Fruit fly (Drosophila melanogaster) whole organism, embryonic: ENCODE data around the gene RabX6.

Experiments
- Ada2b ChIP-seq: fragments of 200-800 bp; sonication (Bioruptor generic); IDR thresholded peaks from 2 replicates; pipeline ENCODE4 v1.3.6; 2022; ENCODE audit warnings: missing biosample characterization, missing genetic modification characterization
- Adf1 ChIP-seq: fragments of 200-800 bp; sonication (Bioruptor generic); IDR thresholded peaks from 2 replicates; pipeline ENCODE4 v1.3.6; 2022; ENCODE audit warnings: missing biosample characterization, missing genetic modification characterization
- BEAF-32 ChIP-seq: fragments of 200-800 bp; sonication (Bioruptor generic); optimal IDR thresholded peaks from 3 replicates; lab custom pipeline; 2017; ENCODE audit warnings: missing biosample characterization, missing genetic modification characterization, mild to moderate bottlenecking, moderate library complexity, missing genetic modification reagents
- CG1024 ChIP-seq: fragments of 200-800 bp; sonication (Bioruptor generic); IDR thresholded peaks from 2 replicates; pipeline ENCODE4 v1.3.6; 2022; ENCODE audit warnings: missing biosample characterization, missing genetic modification characterization
- CG10543 ChIP-seq: fragments of 200-800 bp; sonication (Bioruptor generic); optimal IDR thresholded peaks from 3 replicates; lab custom pipeline; 2017; ENCODE audit warnings: missing biosample characterization, mild to moderate bottlenecking, missing genetic modification characterization, moderate library complexity
- CG11696 ChIP-seq: fragments of 200-800 bp; sonication (Bioruptor generic); IDR thresholded peaks from 2 replicates; pipeline ENCODE4 v1.3.6; 2022; ENCODE audit warnings: missing biosample characterization, missing genetic modification characterization
- CG12769 ChIP-seq: fragments of 200-800 bp; sonication (Bioruptor generic); optimal IDR thresholded peaks from 2 replicates; lab custom pipeline; 2019; ENCODE audit warnings: missing biosample characterization, mild to moderate bottlenecking, missing genetic modification characterization, moderate library complexity
- CG15514 ChIP-seq: fragments of 200-800 bp; sonication (Bioruptor generic); optimal IDR thresholded peaks from 3 replicates; lab custom pipeline; 2017; ENCODE audit warnings: missing biosample characterization, missing genetic modification characterization, mild to moderate bottlenecking, moderate library complexity, missing genetic modification reagents
- CG17568 ChIP-seq: fragments of 200-800 bp; sonication (Bioruptor generic); optimal IDR thresholded peaks from 2 replicates; lab custom pipeline; 2018; ENCODE audit warnings: missing biosample characterization, mild to moderate bottlenecking, missing genetic modification characterization, moderate library complexity
- CG17802 ChIP-seq: fragments of 200-800 bp; sonication (Bioruptor generic); optimal IDR thresholded peaks from 2 replicates; lab custom pipeline; 2018; ENCODE audit warnings: missing biosample characterization, mild to moderate bottlenecking, missing genetic modification characterization, moderate library complexity
- CG2129 ChIP-seq: fragments of 200-800 bp; sonication (Bioruptor generic); IDR thresholded peaks from 2 replicates; pipeline ENCODE4 v1.3.6; 2022; ENCODE audit warnings: missing biosample characterization, missing genetic modification characterization; ENCODE audit not compliant: partially characterized antibody
- CG2202 ChIP-seq: fragments of 200-800 bp; sonication (Bioruptor generic); optimal IDR thresholded peaks from 2 replicates; lab custom pipeline; 2018; ENCODE audit warnings: missing biosample characterization, mild to moderate bottlenecking, missing genetic modification characterization
- CG30020 ChIP-seq: fragments of 200-800 bp; optimal IDR thresholded peaks from 2 replicates; lab custom pipeline; 2019; ENCODE audit warnings: missing biosample characterization, mild to moderate bottlenecking, missing genetic modification characterization, moderate library complexity
- CG30431 ChIP-seq: fragments of 200-800 bp; sonication (Bioruptor generic); optimal IDR thresholded peaks from 2 replicates; lab custom pipeline; 2017; ENCODE audit warnings: missing biosample characterization, missing genetic modification characterization
- CG31365 ChIP-seq: fragments of 200-800 bp; sonication (Bioruptor generic); optimal IDR thresholded peaks from 2 replicates; lab custom pipeline; 2018; ENCODE audit warnings: missing biosample characterization, mild to moderate bottlenecking, missing genetic modification characterization
- CG31388 ChIP-seq: fragments of 200-800 bp; sonication (Bioruptor generic); optimal IDR thresholded peaks from 2 replicates; lab custom pipeline; 2016; ENCODE audit warnings: missing biosample characterization, missing genetic modification characterization
- CG4282 ChIP-seq: fragments of 200-800 bp; sonication (Bioruptor generic); optimal IDR thresholded peaks from 2 replicates; lab custom pipeline; 2016; ENCODE audit warnings: missing biosample characterization, missing genetic modification characterization
- CG4617 ChIP-seq: fragments of 200-800 bp; sonication (Bioruptor generic); optimal IDR thresholded peaks from 3 replicates; lab custom pipeline; 2016; ENCODE audit warnings: missing biosample characterization, missing genetic modification characterization, borderline replicate concordance
- CG6813 ChIP-seq: fragments of 200-800 bp; sonication (Bioruptor generic); optimal IDR thresholded peaks from 2 replicates; lab custom pipeline; 2017; ENCODE audit warnings: missing biosample characterization, missing genetic modification characterization, mild to moderate bottlenecking, moderate library complexity, missing genetic modification reagents
- CG7987 ChIP-seq: fragments of 200-800 bp; sonication (Bioruptor generic); optimal IDR thresholded peaks from 2 replicates; lab custom pipeline; 2018; ENCODE audit warnings: missing biosample characterization, mild to moderate bottlenecking, missing genetic modification characterization, moderate library complexity
- CG8478 ChIP-seq: fragments of >200 bp; optimal IDR thresholded peaks from 2 replicates; lab custom pipeline; 2018
- CG9609 ChIP-seq: fragments of 200-800 bp; sonication (Bioruptor generic); optimal IDR thresholded peaks from 3 replicates; lab custom pipeline; 2016; ENCODE audit warnings: missing biosample characterization, missing genetic modification characterization
- D ChIP-seq, 2 experiments: fragments of 200-800 bp in 1 of 2; fragments of >200 bp in 1 of 2; sonication (Bioruptor generic) in 1 of 2; optimal IDR thresholded peaks; 2 replicates in 1 of 2; 3 replicates in 1 of 2; lab custom pipeline; 2017; ENCODE audit warnings: mild to moderate bottlenecking in 1 of 2, missing biosample characterization in 1 of 2, missing genetic modification characterization in 1 of 2, missing genetic modification reagents in 1 of 2
- D19A ChIP-seq: fragments of 200-800 bp; optimal IDR thresholded peaks from 3 replicates; lab custom pipeline; 2019; ENCODE audit warnings: missing biosample characterization, mild to moderate bottlenecking, missing genetic modification characterization, moderate library complexity
- Ets97D ChIP-seq: fragments of 200-800 bp; sonication (Bioruptor generic); optimal IDR thresholded peaks from 3 replicates; lab custom pipeline; 2016; ENCODE audit warnings: missing biosample characterization, missing genetic modification characterization
- H15 ChIP-seq: fragments of 200-800 bp; sonication (Bioruptor generic); IDR thresholded peaks from 3 replicates; pipeline ENCODE4 v1.3.6; 2022; ENCODE audit warnings: missing biosample characterization, missing genetic modification characterization
- MESR4 ChIP-seq: fragments of 200-800 bp; sonication (Bioruptor generic); optimal IDR thresholded peaks from 2 replicates; lab custom pipeline; 2018; ENCODE audit warnings: missing biosample characterization, mild to moderate bottlenecking, missing genetic modification characterization, moderate library complexity
- Meics ChIP-seq: fragments of 200-800 bp; sonication (Bioruptor generic); optimal IDR thresholded peaks from 2 replicates; lab custom pipeline; 2017; ENCODE audit warnings: missing biosample characterization, mild to moderate bottlenecking, missing genetic modification characterization
- Sin3A ChIP-seq: fragments of >200 bp; optimal IDR thresholded peaks from 2 replicates; lab custom pipeline; 2018
- Sox102F ChIP-seq: fragments of 200-800 bp; sonication (Bioruptor generic); optimal IDR thresholded peaks from 2 replicates; lab custom pipeline; 2018; ENCODE audit warnings: missing biosample characterization, mild to moderate bottlenecking, missing genetic modification characterization, moderate library complexity
- Trl ChIP-seq, 3 experiments: fragments of >200 bp in 2 of 3; fragments of 200-800 bp in 1 of 3; sonication (Bioruptor generic) in 1 of 3; optimal IDR thresholded peaks; 2 replicates in 1 of 3; 3 replicates in 2 of 3; lab custom pipeline; 2016 to 2017; ENCODE audit warnings: missing biosample characterization in 1 of 3, missing genetic modification characterization in 1 of 3
- Xrp1 ChIP-seq: fragments of 200-800 bp; sonication (Bioruptor generic); IDR thresholded peaks from 2 replicates; pipeline ENCODE4 v1.3.6; 2022; ENCODE audit warnings: missing biosample characterization, missing genetic modification characterization
- al ChIP-seq: fragments of 200-800 bp; sonication (Bioruptor generic); IDR thresholded peaks from 2 replicates; pipeline ENCODE4 v1.3.6; 2022; ENCODE audit warnings: missing biosample characterization, missing genetic modification characterization
- ara ChIP-seq: fragments of 200-800 bp; sonication (Bioruptor generic); IDR thresholded peaks from 2 replicates; pipeline ENCODE4 v1.3.6; 2022; ENCODE audit warnings: missing biosample characterization, missing genetic modification characterization
- ase ChIP-seq: fragments of 200-800 bp; sonication (Bioruptor generic); IDR thresholded peaks from 3 replicates; pipeline ENCODE4 v1.3.6; 2022; ENCODE audit warnings: missing biosample characterization, missing genetic modification characterization
- dan ChIP-seq: fragments of 200-800 bp; sonication (Bioruptor generic); IDR thresholded peaks from 2 replicates; pipeline ENCODE4 v1.3.6; 2022; ENCODE audit warnings: missing biosample characterization, missing genetic modification characterization
- emc ChIP-seq: fragments of 200-800 bp; sonication (Bioruptor generic); optimal IDR thresholded peaks from 2 replicates; lab custom pipeline; 2016; ENCODE audit warnings: missing biosample characterization, missing genetic modification characterization
- h ChIP-seq: fragments of >200 bp; optimal IDR thresholded peaks from 2 replicates; lab custom pipeline; 2017
- maf-S ChIP-seq: fragments of 200-800 bp; sonication (Bioruptor generic); optimal IDR thresholded peaks from 2 replicates; lab custom pipeline; 2016; ENCODE audit warnings: missing biosample characterization, missing genetic modification characterization
- mirr ChIP-seq: fragments of 200-800 bp; sonication (Bioruptor generic); optimal IDR thresholded peaks from 3 replicates; lab custom pipeline; 2018; ENCODE audit warnings: missing biosample characterization, mild to moderate bottlenecking, missing genetic modification characterization
- mld ChIP-seq: fragments of 200-800 bp; sonication (Bioruptor generic); IDR thresholded peaks from 3 replicates; pipeline ENCODE4 v1.3.6; 2022; ENCODE audit warnings: missing biosample characterization, missing genetic modification characterization; ENCODE audit not compliant: partially characterized antibody
- pb ChIP-seq: fragments of 200-800 bp; sonication (Bioruptor generic); optimal IDR thresholded peaks from 3 replicates; lab custom pipeline; 2016; ENCODE audit warnings: missing biosample characterization, missing genetic modification characterization
- peb ChIP-seq: fragments of 200-800 bp; sonication (Bioruptor generic); IDR thresholded peaks from 2 replicates; pipeline ENCODE4 v1.3.6; 2022; ENCODE audit warnings: missing biosample characterization, missing genetic modification characterization
- pho ChIP-seq: fragments of 200-800 bp; sonication (Bioruptor generic); optimal IDR thresholded peaks from 2 replicates; lab custom pipeline; 2016; ENCODE audit warnings: missing biosample characterization, missing genetic modification characterization
- pnt ChIP-seq: fragments of 200-800 bp; sonication (Bioruptor generic); optimal IDR thresholded peaks from 3 replicates; lab custom pipeline; 2016; ENCODE audit warnings: missing biosample characterization, missing genetic modification characterization
- ranshi ChIP-seq: fragments of 200-800 bp; sonication (Bioruptor generic); IDR thresholded peaks from 2 replicates; pipeline ENCODE4 v1.3.6; 2022; ENCODE audit warnings: missing biosample characterization, missing genetic modification characterization
- ro ChIP-seq: fragments of 200-800 bp; sonication (Bioruptor generic); IDR thresholded peaks from 2 replicates; pipeline ENCODE4 v1.3.6; 2022; ENCODE audit warnings: missing biosample characterization, missing genetic modification characterization
- salm ChIP-seq: fragments of 200-800 bp; sonication (Bioruptor generic); optimal IDR thresholded peaks from 2 replicates; lab custom pipeline; 2018; ENCODE audit warnings: missing biosample characterization, mild to moderate bottlenecking, missing genetic modification characterization
- slbo ChIP-seq: fragments of 200-800 bp; sonication (Bioruptor generic); IDR thresholded peaks from 2 replicates; pipeline ENCODE4 v1.3.6; 2022; ENCODE audit warnings: missing biosample characterization, missing genetic modification characterization
- ssp ChIP-seq: fragments of 200-800 bp; sonication (Bioruptor generic); IDR thresholded peaks from 2 replicates; pipeline ENCODE4 v1.3.6; 2022; ENCODE audit warnings: missing biosample characterization, missing genetic modification characterization

RabX6 gene

dm6 chr3L:733845-734697 is 43.8 kb downstream of the RabX6 start (continued):
- TF ChIP-seq Trl (optimal IDR thresholded peaks at IDR 0.05; lab: Kevin White, UChicago) = no peak
- no peak for TF ChIP-seq Trl (GFP tag; optimal IDR thresholded peaks at IDR 0.05; lab: Kevin White, UChicago)
- TF ChIP-seq CG30431 = no peak
- TF ChIP-seq pnt (GFP tag; lab: Kevin White, UChicago) = no peak
- TF ChIP-seq CG11696 (GFP tag; lab: Robert Waterston, UW) = no peak
- TF ChIP-seq dan (GFP tag; lab: Robert Waterston, UW) = no peak
- TF ChIP-seq CG1024 (GFP tag; lab: Robert Waterston, UW) = no peak
- no peak for TF ChIP-seq H15 (GFP tag; lab: Robert Waterston, UW)
- TF ChIP-seq CG10543 (GFP tag; lab: Kevin White, UChicago) = peak; percentile 12
- peak; percentile 45 for TF ChIP-seq Meics
- peak; percentile 17; the same call in 1 of the 2 replicates for TF ChIP-seq slbo (GFP tag; lab: Robert Waterston, UW)
- no peak for TF ChIP-seq CG12769 (tag; lab: Kevin White, UChicago)
- TF ChIP-seq mld (GFP tag; lab: Robert Waterston, UW) = no peak
- no peak for TF ChIP-seq Ets97D (GFP tag; lab: Kevin White, UChicago)
- no peak for TF ChIP-seq al (GFP tag; lab: Robert Waterston, UW)
- no peak for TF ChIP-seq CG15514 (GFP tag; lab: Kevin White, UChicago)
- TF ChIP-seq CG2129 = no peak
- peak; percentile 43 for TF ChIP-seq Sox102F (GFP tag; lab: Kevin White, UChicago)
- no peak for TF ChIP-seq ro
- TF ChIP-seq ranshi = no peak
- TF ChIP-seq CG30020 (tag; lab: Kevin White, UChicago) = no peak
- TF ChIP-seq D19A (tag; lab: Kevin White, UChicago) = no peak
- no peak for TF ChIP-seq h (lab: Kevin White, UChicago)
- TF ChIP-seq BEAF-32 (GFP tag; lab: Kevin White, UChicago) = no peak
- no peak for TF ChIP-seq Xrp1 (GFP tag; lab: Robert Waterston, UW)
- TF ChIP-seq D (optimal IDR thresholded peaks at IDR 0.05; lab: Kevin White, UChicago) = peak; percentile 25
- peak; percentile 27 for TF ChIP-seq D (GFP tag; optimal IDR thresholded peaks at IDR 0.05; lab: Kevin White, UChicago)
- TF ChIP-seq mirr (GFP tag; lab: Kevin White, UChicago) = no peak
- no peak for TF ChIP-seq CG6813 (GFP tag; lab: Kevin White, UChicago)
- no peak for TF ChIP-seq maf-S (GFP tag; lab: Kevin White, UChicago)
- peak; percentile 18; the same call in 1 of the 2 replicates for TF ChIP-seq Ada2b (GFP tag; lab: Robert Waterston, UW)
- no peak for TF ChIP-seq ara (GFP tag; lab: Robert Waterston, UW)
- TF ChIP-seq CG17568 (GFP tag; lab: Kevin White, UChicago) = no peak
- no peak for TF ChIP-seq CG31388 (GFP tag; lab: Kevin White, UChicago)
- TF ChIP-seq pb = no peak
- no peak for TF ChIP-seq emc (GFP tag; lab: Kevin White, UChicago)
- no peak for TF ChIP-seq salm (tag; lab: Kevin White, UChicago)
- TF ChIP-seq ssp (GFP tag; lab: Robert Waterston, UW) = no peak
- no peak for TF ChIP-seq CG4282
- TF ChIP-seq CG7987 = no peak
- no peak for TF ChIP-seq CG31365 (tag; lab: Kevin White, UChicago)
- no peak for TF ChIP-seq CG2202
- no peak for TF ChIP-seq pho (GFP tag; lab: Kevin White, UChicago)
- TF ChIP-seq CG8478 (lab: Kevin White, UChicago) = no peak
- no peak for TF ChIP-seq CG9609 (GFP tag; lab: Kevin White, UChicago)
- TF ChIP-seq peb (GFP tag; lab: Robert Waterston, UW) = no peak
- TF ChIP-seq Sin3A (lab: Kevin White, UChicago) = no peak
- no peak for TF ChIP-seq CG4617 (GFP tag; lab: Kevin White, UChicago)
- TF ChIP-seq ase = no peak
- no peak for TF ChIP-seq Adf1 (GFP tag; lab: Robert Waterston, UW)
- TF ChIP-seq MESR4 = no peak
- no peak for TF ChIP-seq CG17802
